Fruit fly (Drosophila melanogaster) whole organism, embryonic: ENCODE data around the gene SsRbeta.

ENCODE experiments used
- Aef1 ChIP-seq: fragments of 200-800 bp; sonication (Bioruptor generic); IDR thresholded peaks from 3 replicates; pipeline ENCODE4 v1.3.6; 2022; ENCODE audit warnings: missing biosample characterization, missing genetic modification characterization
- Asciz ChIP-seq: fragments of 200-800 bp; sonication (Bioruptor generic); optimal IDR thresholded peaks from 2 replicates; lab custom pipeline; 2017; ENCODE audit warnings: missing biosample characterization, mild to moderate bottlenecking, missing genetic modification characterization, missing genetic modification reagents
- CG1024 ChIP-seq: fragments of 200-800 bp; sonication (Bioruptor generic); IDR thresholded peaks from 2 replicates; pipeline ENCODE4 v1.3.6; 2022; ENCODE audit warnings: missing biosample characterization, missing genetic modification characterization
- CG10366 ChIP-seq: fragments of 200-800 bp; sonication (Bioruptor generic); IDR thresholded peaks from 2 replicates; pipeline ENCODE4 v1.3.6; 2022; ENCODE audit warnings: missing biosample characterization, missing genetic modification characterization
- CG11456 ChIP-seq: fragments of 200-800 bp; sonication (Bioruptor generic); IDR thresholded peaks from 3 replicates; pipeline ENCODE4 v1.3.6; 2022; ENCODE audit warnings: missing biosample characterization, missing genetic modification characterization
- CG13123 ChIP-seq: fragments of 200-800 bp; sonication (Bioruptor generic); optimal IDR thresholded peaks from 2 replicates; lab custom pipeline; 2016; ENCODE audit warnings: missing biosample characterization, missing genetic modification characterization
- CG13296 ChIP-seq: fragments of 200-800 bp; sonication (Bioruptor generic); optimal IDR thresholded peaks from 3 replicates; lab custom pipeline; 2018; ENCODE audit warnings: missing biosample characterization, mild to moderate bottlenecking, missing genetic modification characterization
- CG13775 ChIP-seq: fragments of 200-800 bp; sonication (Bioruptor generic); optimal IDR thresholded peaks from 3 replicates; lab custom pipeline; 2017; ENCODE audit warnings: missing biosample characterization, mild to moderate bottlenecking, missing genetic modification characterization
- CG15696 ChIP-seq: fragments of 200-800 bp; sonication (Bioruptor generic); optimal IDR thresholded peaks from 2 replicates; lab custom pipeline; 2019; ENCODE audit warnings: missing biosample characterization, mild to moderate bottlenecking, missing genetic modification characterization, moderate library complexity
- CG2202 ChIP-seq: fragments of 200-800 bp; sonication (Bioruptor generic); optimal IDR thresholded peaks from 2 replicates; lab custom pipeline; 2018; ENCODE audit warnings: missing biosample characterization, mild to moderate bottlenecking, missing genetic modification characterization
- CG3163 ChIP-seq: fragments of 200-800 bp; sonication (Bioruptor generic); optimal IDR thresholded peaks from 3 replicates; lab custom pipeline; 2016; ENCODE audit warnings: missing biosample characterization, missing genetic modification characterization
- CG3847 ChIP-seq: fragments of 200-800 bp; sonication (Bioruptor generic); IDR thresholded peaks from 2 replicates; pipeline ENCODE4 v1.3.6; 2022; ENCODE audit warnings: missing biosample characterization, missing genetic modification characterization
- CG4360 ChIP-seq: fragments of 200-800 bp; sonication (Bioruptor generic); IDR thresholded peaks from 2 replicates; pipeline ENCODE4 v1.3.6; 2022; ENCODE audit warnings: missing biosample characterization, missing genetic modification characterization
- CG7372 ChIP-seq: fragments of 200-800 bp; sonication (Bioruptor generic); IDR thresholded peaks from 2 replicates; pipeline ENCODE4 v1.3.6; 2022; ENCODE audit warnings: missing biosample characterization, missing genetic modification characterization
- CG7556 ChIP-seq: fragments of 200-800 bp; sonication (Bioruptor generic); optimal IDR thresholded peaks from 2 replicates; lab custom pipeline; 2017; ENCODE audit warnings: missing biosample characterization, mild to moderate bottlenecking, missing genetic modification characterization
- CG7839 ChIP-seq: fragments of 200-800 bp; sonication (Bioruptor generic); optimal IDR thresholded peaks from 3 replicates; lab custom pipeline; 2018; ENCODE audit warnings: missing biosample characterization, mild to moderate bottlenecking, missing genetic modification characterization, moderate library complexity
- CG7928 ChIP-seq: fragments of 200-800 bp; sonication (Bioruptor generic); optimal IDR thresholded peaks from 2 replicates; lab custom pipeline; 2017; ENCODE audit warnings: missing biosample characterization, mild to moderate bottlenecking, missing genetic modification characterization
- CG9437 ChIP-seq: fragments of 200-800 bp; sonication (Bioruptor generic); optimal IDR thresholded peaks from 2 replicates; lab custom pipeline; 2018; ENCODE audit warnings: missing biosample characterization, mild to moderate bottlenecking, missing genetic modification characterization
- CG9609 ChIP-seq: fragments of 200-800 bp; sonication (Bioruptor generic); optimal IDR thresholded peaks from 3 replicates; lab custom pipeline; 2016; ENCODE audit warnings: missing biosample characterization, missing genetic modification characterization
- Camta ChIP-seq: fragments of 200-800 bp; sonication (Bioruptor generic); optimal IDR thresholded peaks from 2 replicates; lab custom pipeline; 2016; ENCODE audit warnings: missing biosample characterization, missing genetic modification characterization
- Dek ChIP-seq: fragments of 200-800 bp; sonication (Bioruptor generic); optimal IDR thresholded peaks from 3 replicates; lab custom pipeline; 2019; ENCODE audit warnings: missing biosample characterization, mild to moderate bottlenecking, missing genetic modification characterization, moderate library complexity
- Drgx ChIP-seq: fragments of 200-800 bp; sonication (Bioruptor generic); IDR thresholded peaks from 2 replicates; pipeline ENCODE4 v1.3.6; 2022; ENCODE audit warnings: missing biosample characterization, missing genetic modification characterization
- Ets65A ChIP-seq: fragments of 200-800 bp; sonication (Bioruptor generic); peaks from one replicate; lab custom pipeline; 2016; ENCODE audit warnings: missing biosample characterization, missing genetic modification characterization
- HHEX ChIP-seq: fragments of 200-800 bp; sonication (Bioruptor generic); optimal IDR thresholded peaks from 3 replicates; lab custom pipeline; 2017; ENCODE audit warnings: missing biosample characterization, mild to moderate bottlenecking, missing genetic modification characterization, missing genetic modification reagents
- Lhr ChIP-seq: fragments of 200-800 bp; sonication (Bioruptor generic); optimal IDR thresholded peaks from 3 replicates; lab custom pipeline; 2017; ENCODE audit warnings: mild to moderate bottlenecking, missing biosample characterization, missing genetic modification reagents, missing genetic modification characterization
- Med ChIP-seq: fragments of 200-800 bp; sonication (Bioruptor generic); peaks from one replicate; lab custom pipeline; 2016; ENCODE audit warnings: missing biosample characterization, missing genetic modification characterization, mild to moderate bottlenecking, inconsistent platforms, moderate library complexity
- Mrtf ChIP-seq: fragments of 200-800 bp; sonication (Bioruptor generic); IDR thresholded peaks from 3 replicates; pipeline ENCODE4 v1.3.6; 2022; ENCODE audit warnings: missing biosample characterization, missing genetic modification characterization
- NfI ChIP-seq: fragments of 200-800 bp; sonication (Bioruptor generic); optimal IDR thresholded peaks from 3 replicates; lab custom pipeline; 2018; ENCODE audit warnings: missing biosample characterization, mild to moderate bottlenecking, missing genetic modification characterization, moderate library complexity
- PHDP ChIP-seq: fragments of 200-800 bp; sonication (Bioruptor generic); optimal IDR thresholded peaks from 3 replicates; lab custom pipeline; 2018; ENCODE audit warnings: missing biosample characterization, mild to moderate bottlenecking, missing genetic modification characterization, moderate library complexity
- Ptx1 ChIP-seq: fragments of 200-800 bp; sonication (Bioruptor generic); IDR thresholded peaks from 2 replicates; pipeline ENCODE4 v1.3.6; 2022; ENCODE audit warnings: missing biosample characterization, missing genetic modification characterization
- Rx ChIP-seq: fragments of 200-800 bp; sonication (Bioruptor generic); IDR thresholded peaks from 2 replicates; pipeline ENCODE4 v1.3.6; 2022; ENCODE audit warnings: missing biosample characterization, missing genetic modification characterization
- Ssrp ChIP-seq: fragments of 200-800 bp; sonication (Bioruptor generic); optimal IDR thresholded peaks from 2 replicates; lab custom pipeline; 2018; ENCODE audit warnings: missing biosample characterization, mild to moderate bottlenecking, missing genetic modification characterization, moderate library complexity
- Xbp1 ChIP-seq: fragments of 200-800 bp; sonication (Bioruptor generic); optimal IDR thresholded peaks from 3 replicates; lab custom pipeline; 2016; ENCODE audit warnings: missing biosample characterization, mild to moderate bottlenecking, missing genetic modification characterization
- al ChIP-seq: fragments of 200-800 bp; sonication (Bioruptor generic); IDR thresholded peaks from 2 replicates; pipeline ENCODE4 v1.3.6; 2022; ENCODE audit warnings: missing biosample characterization, missing genetic modification characterization
- bab2 ChIP-seq: fragments of 200-800 bp; sonication (Bioruptor generic); optimal IDR thresholded peaks from 2 replicates; lab custom pipeline; 2016; ENCODE audit warnings: missing biosample characterization, missing genetic modification characterization
- chn ChIP-seq: fragments of 200-800 bp; sonication (Bioruptor generic); optimal IDR thresholded peaks from 2 replicates; lab custom pipeline; 2016; ENCODE audit warnings: missing biosample characterization, missing genetic modification characterization
- danr ChIP-seq: fragments of 200-800 bp; sonication (Bioruptor generic); IDR thresholded peaks from 2 replicates; pipeline ENCODE4 v1.3.6; 2022; ENCODE audit warnings: missing biosample characterization, missing genetic modification characterization
- dmrt99B ChIP-seq: fragments of 200-800 bp; sonication (Bioruptor generic); optimal IDR thresholded peaks from 2 replicates; lab custom pipeline; 2018; ENCODE audit warnings: missing biosample characterization, mild to moderate bottlenecking, missing genetic modification characterization, moderate library complexity
- dysf ChIP-seq: fragments of 200-800 bp; sonication (Bioruptor generic); IDR thresholded peaks from 3 replicates; pipeline ENCODE4 v1.3.6; 2022; ENCODE audit warnings: missing biosample characterization, missing genetic modification characterization
- eve ChIP-seq, 2 experiments: fragments of >200 bp; optimal IDR thresholded peaks; 2 replicates each; lab custom pipeline; 2017; ENCODE audit warnings: missing biosample characterization in 2 of 2, missing genetic modification characterization in 2 of 2
- grn ChIP-seq: fragments of 200-800 bp; sonication (Bioruptor generic); optimal IDR thresholded peaks from 3 replicates; lab custom pipeline; 2017; ENCODE audit warnings: missing biosample characterization, missing genetic modification characterization
- knrl ChIP-seq: fragments of 200-800 bp; sonication (Bioruptor generic); IDR thresholded peaks from 3 replicates; pipeline ENCODE4 v1.3.6; 2022; ENCODE audit warnings: missing biosample characterization, missing genetic modification characterization; ENCODE audit not compliant: partially characterized antibody
- lmd ChIP-seq: fragments of 200-800 bp; sonication (Bioruptor generic); IDR thresholded peaks from 2 replicates; pipeline ENCODE4 v1.3.6; 2022; ENCODE audit warnings: missing biosample characterization, missing genetic modification characterization
- nmo ChIP-seq: fragments of 200-800 bp; sonication (Bioruptor generic); optimal IDR thresholded peaks from 2 replicates; lab custom pipeline; 2018; ENCODE audit warnings: missing biosample characterization, mild to moderate bottlenecking, missing genetic modification characterization, moderate library complexity
- pnt ChIP-seq: fragments of 200-800 bp; sonication (Bioruptor generic); optimal IDR thresholded peaks from 3 replicates; lab custom pipeline; 2016; ENCODE audit warnings: missing biosample characterization, missing genetic modification characterization
- psq ChIP-seq: fragments of 200-800 bp; sonication (Bioruptor generic); optimal IDR thresholded peaks from 2 replicates; lab custom pipeline; 2017; ENCODE audit warnings: missing biosample characterization, missing genetic modification characterization
- so ChIP-seq: fragments of 200-800 bp; sonication (Bioruptor generic); IDR thresholded peaks from 3 replicates; pipeline ENCODE4 v1.3.6; 2022; ENCODE audit warnings: missing biosample characterization, missing genetic modification characterization
- stc ChIP-seq: fragments of 200-800 bp; sonication (Bioruptor generic); IDR thresholded peaks from 2 replicates; pipeline ENCODE4 v1.3.6; 2022; ENCODE audit warnings: missing biosample characterization, missing genetic modification characterization
- tin ChIP-seq: fragments of 200-800 bp; sonication (Bioruptor generic); optimal IDR thresholded peaks from 3 replicates; lab custom pipeline; 2016; ENCODE audit warnings: missing biosample characterization, missing genetic modification characterization
- vvl ChIP-seq: fragments of 200-800 bp; sonication (Bioruptor generic); IDR thresholded peaks from 2 replicates; pipeline ENCODE4 v1.3.6; 2022; ENCODE audit warnings: missing biosample characterization, missing genetic modification characterization

SsRbeta gene

dm6 chr3L:16160420-16161069 lies 31.1 kb downstream of the SsRbeta start (continued):
- TF ChIP-seq stc (GFP tag; lab: Robert Waterston, UW) (no peak; the same call in 1 of the 2 replicates), eve (GFP tag; optimal IDR thresholded peaks at IDR 0.05; lab: Kevin White, UChicago) (peak in 1 of 2 experiments; percentile 73), Ets65A (GFP tag; lab: Kevin White, UChicago) (peak; percentile 96), CG13296 (GFP tag; lab: Kevin White, UChicago) (peak; percentile 70), knrl (GFP tag; lab: Robert Waterston, UW) (no peak), Med (peak; percentile 82), CG13123 (GFP tag; lab: Kevin White, UChicago) (no peak), CG13775 (GFP tag; lab: Kevin White, UChicago) (peak; percentile 65), Ssrp (peak; percentile 60), Asciz (GFP tag; lab: Kevin White, UChicago) (peak; percentile 35), so (GFP tag; lab: Robert Waterston, UW) (no peak; the same call in 2 of the 3 replicates), vvl (peak; percentile 51; the same call in 1 of the 2 replicates), Rx (GFP tag; lab: Robert Waterston, UW) (no peak), CG7372 (GFP tag; lab: Robert Waterston, UW) (peak; percentile 35; the same call in 1 of the 2 replicates), PHDP (tag; lab: Kevin White, UChicago) (peak; percentile 58), CG10366 (GFP tag; lab: Robert Waterston, UW) (peak; percentile 28; the same call in 1 of the 2 replicates), Lhr (peak; percentile 1), lmd (peak; percentile 73), Camta (GFP tag; lab: Kevin White, UChicago) (peak; percentile 44), chn (GFP tag; lab: Kevin White, UChicago) (peak; percentile 17), CG7839 (tag; lab: Kevin White, UChicago) (peak; percentile 79), Ptx1 (GFP tag; lab: Robert Waterston, UW) (peak; percentile 70), Dek (tag; lab: Kevin White, UChicago) (peak; percentile 46), CG15696 (peak; percentile 29), CG9609 (GFP tag; lab: Kevin White, UChicago) (peak; percentile 73), CG2202 (tag; lab: Kevin White, UChicago) (no peak), dmrt99B (tag; lab: Kevin White, UChicago) (peak; percentile 71), bab2 (GFP tag; lab: Kevin White, UChicago) (peak; percentile 57), grn (GFP tag; lab: Kevin White, UChicago) (peak; percentile 54), pnt (GFP tag; lab: Kevin White, UChicago) (peak; percentile 44), tin (GFP tag; lab: Kevin White, UChicago) (peak; percentile 11), al (GFP tag; lab: Robert Waterston, UW) (peak; percentile 53; the same call in 1 of the 2 replicates), nmo (peak; percentile 69), CG3163 (peak; percentile 16), NfI (GFP tag; lab: Kevin White, UChicago) (peak; percentile 47), Mrtf (GFP tag; lab: Robert Waterston, UW) (0 out of 3 replicates have a peak, but pooled peaks have one; percentile 23), dysf (GFP tag; lab: Robert Waterston, UW) (peak; percentile 78; the same call in 2 of the 3 replicates), CG7556 (peak; percentile 63), Drgx (no peak), Aef1 (no peak), CG4360 (GFP tag; lab: Robert Waterston, UW) (no peak), danr (GFP tag; lab: Robert Waterston, UW) (0 out of 2 replicates have a peak, but pooled peaks have one; percentile 15), CG7928 (peak; percentile 15), CG3847 (peak; percentile 66), CG1024 (GFP tag; lab: Robert Waterston, UW) (no peak), HHEX (GFP tag; lab: Kevin White, UChicago) (peak; percentile 68), CG11456 (GFP tag; lab: Robert Waterston, UW) (no peak), CG9437 (GFP tag; lab: Kevin White, UChicago) (peak; percentile 56), Xbp1 (GFP tag; lab: Kevin White, UChicago) (peak; percentile 64), psq (no peak)
